Fruit fly (Drosophila melanogaster) whole organism, embryonic: ENCODE data around the gene Gld2.
A peak's percentile ranks its signal among the peaks of the same experiment; 100 is the strongest.

Source experiments
- ATbp ChIP-seq: fragments of 200-800 bp; sonication (Bioruptor generic); optimal IDR thresholded peaks from 2 replicates; lab custom pipeline; 2017; ENCODE audit warnings: missing biosample characterization, mild to moderate bottlenecking, missing genetic modification characterization, missing genetic modification reagents
- Asciz ChIP-seq: fragments of 200-800 bp; sonication (Bioruptor generic); optimal IDR thresholded peaks from 2 replicates; lab custom pipeline; 2017; ENCODE audit warnings: missing biosample characterization, mild to moderate bottlenecking, missing genetic modification characterization, missing genetic modification reagents
- CG12744 ChIP-seq: fragments of 200-800 bp; sonication (Bioruptor generic); optimal IDR thresholded peaks from 2 replicates; lab custom pipeline; 2016; ENCODE audit warnings: missing biosample characterization, missing genetic modification characterization
- CG12942 ChIP-seq: fragments of 200-800 bp; sonication (Bioruptor generic); optimal IDR thresholded peaks from 3 replicates; lab custom pipeline; 2016; ENCODE audit warnings: missing biosample characterization, missing genetic modification characterization
- CG14710 ChIP-seq: fragments of 200-800 bp; sonication (Bioruptor generic); optimal IDR thresholded peaks from 3 replicates; lab custom pipeline; 2019; ENCODE audit warnings: missing biosample characterization, mild to moderate bottlenecking, missing genetic modification characterization, moderate library complexity
- CG15601 ChIP-seq: fragments of 200-800 bp; sonication (Bioruptor generic); optimal IDR thresholded peaks from 3 replicates; lab custom pipeline; 2019; ENCODE audit warnings: missing biosample characterization, mild to moderate bottlenecking, missing genetic modification characterization, moderate library complexity
- CG1602 ChIP-seq: fragments of 200-800 bp; sonication (Bioruptor generic); optimal IDR thresholded peaks from 3 replicates; lab custom pipeline; 2016; ENCODE audit warnings: missing biosample characterization, missing genetic modification characterization
- CG18476 ChIP-seq: fragments of 200-800 bp; sonication (Bioruptor generic); optimal IDR thresholded peaks from 2 replicates; lab custom pipeline; 2016; ENCODE audit warnings: missing biosample characterization, mild to moderate bottlenecking, missing genetic modification characterization
- CG32532 ChIP-seq: fragments of 200-800 bp; sonication (Bioruptor generic); IDR thresholded peaks from 2 replicates; pipeline ENCODE4 v1.3.6; 2022; ENCODE audit warnings: missing biosample characterization, missing genetic modification characterization
- CG33213 ChIP-seq: fragments of 200-800 bp; sonication (Bioruptor generic); optimal IDR thresholded peaks from 3 replicates; lab custom pipeline; 2016; ENCODE audit warnings: missing biosample characterization, missing genetic modification characterization
- CG4404 ChIP-seq: fragments of 200-800 bp; sonication (Bioruptor generic); IDR thresholded peaks from 2 replicates; pipeline ENCODE4 v1.3.6; 2022; ENCODE audit warnings: missing biosample characterization, missing genetic modification characterization
- CG8478 ChIP-seq: fragments of >200 bp; optimal IDR thresholded peaks from 2 replicates; lab custom pipeline; 2018
- CG9727 ChIP-seq: fragments of 200-800 bp; sonication (Bioruptor generic); optimal IDR thresholded peaks from 3 replicates; lab custom pipeline; 2017; ENCODE audit warnings: missing biosample characterization, mild to moderate bottlenecking, missing genetic modification characterization
- CG9876 ChIP-seq: fragments of 200-800 bp; sonication (Bioruptor generic); optimal IDR thresholded peaks from 2 replicates; lab custom pipeline; 2016; ENCODE audit warnings: missing biosample characterization, missing genetic modification characterization
- CrebB ChIP-seq: fragments of 200-800 bp; sonication (Bioruptor generic); optimal IDR thresholded peaks from 3 replicates; lab custom pipeline; 2018; ENCODE audit warnings: missing biosample characterization, mild to moderate bottlenecking, missing genetic modification characterization
- D19A ChIP-seq: fragments of 200-800 bp; optimal IDR thresholded peaks from 3 replicates; lab custom pipeline; 2019; ENCODE audit warnings: missing biosample characterization, mild to moderate bottlenecking, missing genetic modification characterization, moderate library complexity
- Doc3 ChIP-seq: fragments of 200-800 bp; sonication (Bioruptor generic); IDR thresholded peaks from 3 replicates; pipeline ENCODE4 v1.3.6; 2022; ENCODE audit warnings: missing biosample characterization, missing genetic modification characterization; ENCODE audit not compliant: partially characterized antibody
- Mes4 ChIP-seq: fragments of 200-800 bp; sonication (Bioruptor generic); optimal IDR thresholded peaks from 2 replicates; lab custom pipeline; 2016; ENCODE audit warnings: missing biosample characterization, missing genetic modification characterization
- Oli ChIP-seq: fragments of 200-800 bp; sonication (Bioruptor generic); optimal IDR thresholded peaks from 2 replicates; lab custom pipeline; 2018; ENCODE audit warnings: missing biosample characterization, mild to moderate bottlenecking, missing genetic modification characterization, moderate library complexity
- Poxn ChIP-seq: fragments of 200-800 bp; sonication (Bioruptor generic); IDR thresholded peaks from 2 replicates; pipeline ENCODE4 v1.3.6; 2022; ENCODE audit warnings: missing biosample characterization, missing genetic modification characterization
- Ptx1 ChIP-seq: fragments of 200-800 bp; sonication (Bioruptor generic); IDR thresholded peaks from 2 replicates; pipeline ENCODE4 v1.3.6; 2022; ENCODE audit warnings: missing biosample characterization, missing genetic modification characterization
- Sox102F ChIP-seq: fragments of 200-800 bp; sonication (Bioruptor generic); optimal IDR thresholded peaks from 2 replicates; lab custom pipeline; 2018; ENCODE audit warnings: missing biosample characterization, mild to moderate bottlenecking, missing genetic modification characterization, moderate library complexity
- Usf ChIP-seq: fragments of 200-800 bp; sonication (Bioruptor generic); optimal IDR thresholded peaks from 2 replicates; lab custom pipeline; 2017; ENCODE audit warnings: missing genotype, missing biosample characterization, missing genetic modification characterization
- ab ChIP-seq: fragments of 200-800 bp; sonication (Bioruptor generic); optimal IDR thresholded peaks from 2 replicates; lab custom pipeline; 2016; ENCODE audit warnings: missing biosample characterization, missing genetic modification characterization
- abd-A ChIP-seq: fragments of 200-800 bp; sonication (Bioruptor generic); optimal IDR thresholded peaks from 3 replicates; lab custom pipeline; 2019; ENCODE audit warnings: missing biosample characterization, mild to moderate bottlenecking, missing genetic modification characterization, moderate library complexity
- amos ChIP-seq: fragments of 200-800 bp; sonication (Bioruptor generic); IDR thresholded peaks from 2 replicates; pipeline ENCODE4 v1.3.6; 2022; ENCODE audit warnings: missing biosample characterization, missing genetic modification characterization; ENCODE audit not compliant: partially characterized antibody
- ap ChIP-seq: fragments of 200-800 bp; sonication (Bioruptor generic); IDR thresholded peaks from 2 replicates; pipeline ENCODE4 v1.3.6; 2022; ENCODE audit warnings: missing biosample characterization, missing genetic modification characterization
- ara ChIP-seq: fragments of 200-800 bp; sonication (Bioruptor generic); IDR thresholded peaks from 2 replicates; pipeline ENCODE4 v1.3.6; 2022; ENCODE audit warnings: missing biosample characterization, missing genetic modification characterization
- dpn ChIP-seq, 2 experiments: fragments of 200-800 bp; sonication (Bioruptor generic); optimal IDR thresholded peaks; 3 replicates each; lab custom pipeline; 2016; ENCODE audit warnings: missing biosample characterization in 2 of 2, missing genetic modification characterization in 2 of 2
- emc ChIP-seq: fragments of 200-800 bp; sonication (Bioruptor generic); optimal IDR thresholded peaks from 2 replicates; lab custom pipeline; 2016; ENCODE audit warnings: missing biosample characterization, missing genetic modification characterization
- fd102C ChIP-seq: fragments of 200-800 bp; sonication (Bioruptor generic); optimal IDR thresholded peaks from 2 replicates; lab custom pipeline; 2018; ENCODE audit warnings: missing biosample characterization, mild to moderate bottlenecking, missing genetic modification characterization, moderate library complexity
- gfzf ChIP-seq: fragments of 200-800 bp; sonication (Bioruptor generic); optimal IDR thresholded peaks from 2 replicates; lab custom pipeline; 2016; ENCODE audit warnings: missing biosample characterization, mild to moderate bottlenecking, missing genetic modification characterization, moderate library complexity
- ind ChIP-seq: fragments of 200-800 bp; sonication (Bioruptor generic); optimal IDR thresholded peaks from 3 replicates; lab custom pipeline; 2016; ENCODE audit warnings: missing biosample characterization, missing genetic modification characterization
- jing ChIP-seq: fragments of 200-800 bp; sonication (Bioruptor generic); optimal IDR thresholded peaks from 2 replicates; lab custom pipeline; 2018; ENCODE audit warnings: missing biosample characterization, mild to moderate bottlenecking, missing genetic modification characterization
- lov ChIP-seq, 2 experiments: fragments of 200-800 bp in 1 of 2; fragments of >200 bp in 1 of 2; sonication (Bioruptor generic) in 1 of 2; IDR thresholded peaks in 1 of 2; optimal IDR thresholded peaks in 1 of 2; 2 replicates in 1 of 2; 3 replicates in 1 of 2; pipeline versions ENCODE4 v1.3.6 to Lab custom; 2017 to 2022; ENCODE audit warnings: missing biosample characterization in 1 of 2, missing genetic modification characterization in 1 of 2
- onecut ChIP-seq: fragments of 200-800 bp; sonication (Bioruptor generic); IDR thresholded peaks from 2 replicates; pipeline ENCODE4 v1.3.6; 2022; ENCODE audit warnings: missing biosample characterization, missing genetic modification characterization
- pum ChIP-seq: fragments of 200-800 bp; sonication (Bioruptor generic); optimal IDR thresholded peaks from 2 replicates; lab custom pipeline; 2016; ENCODE audit warnings: missing biosample characterization, missing genetic modification characterization
- salm ChIP-seq: fragments of 200-800 bp; sonication (Bioruptor generic); optimal IDR thresholded peaks from 2 replicates; lab custom pipeline; 2018; ENCODE audit warnings: missing biosample characterization, mild to moderate bottlenecking, missing genetic modification characterization
- shn ChIP-seq: fragments of 200-800 bp; sonication (Bioruptor generic); optimal IDR thresholded peaks from 3 replicates; lab custom pipeline; 2016; ENCODE audit warnings: missing biosample characterization, missing genetic modification characterization
- sna ChIP-seq: fragments of 200-800 bp; sonication (Bioruptor generic); IDR thresholded peaks from 2 replicates; pipeline ENCODE4 v1.3.6; 2022; ENCODE audit warnings: missing biosample characterization, missing genetic modification characterization; ENCODE audit not compliant: partially characterized antibody
- tap ChIP-seq: fragments of 200-800 bp; optimal IDR thresholded peaks from 3 replicates; lab custom pipeline; 2019; ENCODE audit warnings: missing biosample characterization, mild to moderate bottlenecking, missing genetic modification characterization, moderate library complexity
- tna ChIP-seq: fragments of 200-800 bp; sonication (Bioruptor generic); IDR thresholded peaks from 2 replicates; pipeline ENCODE4 v1.3.6; 2022; ENCODE audit warnings: missing biosample characterization, missing genetic modification characterization; ENCODE audit not compliant: partially characterized antibody
- ttk ChIP-seq: fragments of 200-800 bp; sonication (Bioruptor generic); IDR thresholded peaks from 2 replicates; pipeline ENCODE4 v2.1.2; 2022; ENCODE audit warnings: missing biosample characterization, missing genetic modification characterization

The Gld2 gene

DNA sequence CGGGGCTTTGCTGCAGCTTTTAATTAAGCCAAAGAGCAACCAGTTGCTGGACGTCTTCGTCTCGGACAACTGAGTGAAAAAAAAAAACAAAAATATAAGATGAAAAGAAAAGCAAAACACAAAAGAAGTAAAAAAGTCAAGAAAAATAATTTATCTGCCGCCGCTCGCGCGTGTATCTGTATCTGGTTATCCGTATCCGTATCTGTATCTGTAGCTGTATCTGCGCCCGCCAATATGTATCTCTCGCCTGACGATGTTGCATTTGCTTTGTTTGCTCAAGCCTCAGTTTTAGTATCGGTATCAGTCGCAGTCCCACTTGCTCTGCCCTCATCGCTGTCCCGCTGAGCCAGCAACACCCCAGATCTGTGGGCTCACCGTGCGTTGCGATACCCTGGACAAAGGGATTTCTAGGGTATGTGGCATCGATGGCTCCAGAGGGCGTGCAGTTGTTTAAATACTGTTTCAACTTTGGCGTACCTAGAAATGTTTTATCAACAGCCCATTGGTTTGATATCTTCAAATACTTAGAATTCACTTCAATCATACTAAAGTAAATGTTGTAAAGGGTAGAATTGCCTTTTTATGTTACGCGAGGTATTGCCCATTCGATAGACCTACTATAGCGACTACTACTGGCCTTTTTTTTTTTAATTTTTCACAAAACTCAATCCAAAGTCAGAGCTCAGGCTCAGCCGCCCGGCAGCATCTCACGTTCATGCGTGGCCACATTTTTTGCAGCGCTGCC is 16.0 kb upstream of the Gld2 start (continued):
- TF ChIP-seq Ptx1 (GFP tag; lab: Robert Waterston, UW) (peak; percentile 47), onecut (GFP tag; lab: Robert Waterston, UW) (no peak), CG33213 (GFP tag; lab: Kevin White, UChicago) (no peak), emc (no peak), ATbp (GFP tag; lab: Kevin White, UChicago) (peak; percentile 1), Mes4 (GFP tag; lab: Kevin White, UChicago) (no peak), CG9876 (GFP tag; lab: Kevin White, UChicago) (no peak), CG14710 (tag; lab: Kevin White, UChicago) (peak; percentile 2), CG9727 (no peak), CG18476 (GFP tag; lab: Kevin White, UChicago) (no peak), tna (no peak), CG15601 (tag; lab: Kevin White, UChicago) (no peak), ab (GFP tag; lab: Kevin White, UChicago) (no peak), lov (optimal IDR thresholded peaks at IDR 0.05; lab: Kevin White, UChicago) (no peak), lov (GFP tag; IDR thresholded peaks at IDR 0.05; lab: Robert Waterston, UW) (no peak), fd102C (GFP tag; lab: Kevin White, UChicago) (no peak), CG12744 (GFP tag; lab: Kevin White, UChicago) (no peak), CG4404 (GFP tag; lab: Robert Waterston, UW) (no peak), CG8478 (lab: Kevin White, UChicago) (no peak), Usf (no peak), ap (GFP tag; lab: Robert Waterston, UW) (no peak), sna (GFP tag; lab: Robert Waterston, UW) (no peak), pum (GFP tag; lab: Kevin White, UChicago) (no peak), Oli (tag; lab: Kevin White, UChicago) (peak; percentile 23), jing (no peak), CrebB (tag; lab: Kevin White, UChicago) (no peak), CG32532 (no peak), ind (GFP tag; lab: Kevin White, UChicago) (peak; percentile 10), ara (GFP tag; lab: Robert Waterston, UW) (0 out of 2 replicates have a peak, but pooled peaks have one; percentile 23), tap (tag; lab: Kevin White, UChicago) (no peak), Asciz (no peak), CG12942 (GFP tag; lab: Kevin White, UChicago) (no peak), CG1602 (no peak), amos (GFP tag; lab: Robert Waterston, UW) (no peak), abd-A (tag; lab: Kevin White, UChicago) (no peak), salm (tag; lab: Kevin White, UChicago) (no peak), Sox102F (GFP tag; lab: Kevin White, UChicago) (peak; percentile 54), gfzf (GFP tag; lab: Kevin White, UChicago) (no peak), Doc3 (no peak), D19A (tag; lab: Kevin White, UChicago) (no peak), shn (GFP tag; lab: Kevin White, UChicago) (no peak), Poxn (GFP tag; lab: Robert Waterston, UW) (no peak), ttk (0 out of 2 replicates have a peak, but pooled peaks have one; percentile 36), dpn (GFP tag; optimal IDR thresholded peaks at IDR 0.05; lab: Kevin White, UChicago) (no peak)
- TF ChIP-seq, all 482 proteins: peak for 64
